Worm (Caenorhabditis elegans) whole organism, early embryonic: ENCODE results near the gene srh-223.

Experiments
- B0310.2 ChIP-seq: sonication (generic microtip); optimal IDR thresholded peaks from 2 replicates; lab custom pipeline; 2016; ENCODE audit warnings: mild to moderate bottlenecking, missing genetic modification characterization, missing compliant biosample characterization
- ama-1 ChIP-seq: fragments of 150-350 bp; optimal IDR thresholded peaks from 2 replicates; lab custom pipeline; 2014
- ceh-13 ChIP-seq: fragments of 200-800 bp; sonication (Bioruptor generic); optimal IDR thresholded peaks from 2 replicates; lab custom pipeline; 2018; ENCODE audit warnings: mild to moderate bottlenecking, missing genetic modification characterization, missing compliant biosample characterization
- hnd-1 ChIP-seq: sonication (generic microtip); optimal IDR thresholded peaks from 2 replicates; lab custom pipeline; 2016; ENCODE audit warnings: missing genetic modification characterization, missing compliant biosample characterization
- scrt-1 ChIP-seq: fragments of 200-800 bp; sonication (Bioruptor generic); IDR thresholded peaks from 2 replicates; pipeline ENCODE4 v1.3.6; 2022; ENCODE audit warnings: missing genetic modification characterization, missing compliant biosample characterization
- tbx-37 ChIP-seq: fragments of 200-800 bp; sonication (Bioruptor generic); conservative IDR thresholded peaks from 2 replicates; pipeline ENCODE4 v1.3.6; 2022; ENCODE audit warnings: missing genetic modification reagents, missing genetic modification characterization, missing compliant biosample characterization
- tra-4 ChIP-seq: sonication (generic microtip); optimal IDR thresholded peaks from 2 replicates; lab custom pipeline; 2017; ENCODE audit warnings: missing genetic modification characterization, missing compliant biosample characterization

ce11 chrIV:4019836-4020235 is 38.1 kb downstream of the srh-223 start:
- TF ChIP-seq hnd-1 (no peak), ama-1 (lab: Kevin White, UChicago) (no peak), tra-4 (tag; lab: Kevin White, UChicago) (no peak), scrt-1 (GFP tag; lab: Robert Waterston, UW) (no peak), ceh-13 (GFP tag; lab: Kevin White, UChicago) (no peak), tbx-37 (GFP tag; lab: Robert Waterston, UW) (no peak), B0310.2 (no peak)
